Fruit fly (Drosophila melanogaster) whole organism, wandering third instar larva: ENCODE measurements around the gene ifc.
A peak's percentile ranks its signal among the peaks of the same experiment; 100 is the strongest.

ENCODE experiments used
- Abd-B ChIP-seq: fragments of >200 bp; optimal IDR thresholded peaks from 2 replicates; lab custom pipeline; 2017; ENCODE audit warnings: missing biosample characterization, missing genetic modification characterization
- CG32264 ChIP-seq: fragments of 200-800 bp; sonication (Bioruptor generic); optimal IDR thresholded peaks from 2 replicates; lab custom pipeline; 2016; ENCODE audit warnings: missing biosample characterization, missing genetic modification characterization
- CG9705 ChIP-seq: fragments of 200-800 bp; sonication (Bioruptor generic); optimal IDR thresholded peaks from 2 replicates; lab custom pipeline; 2018; ENCODE audit warnings: missing biosample characterization, mild to moderate bottlenecking, missing genetic modification characterization
- CrebA ChIP-seq: fragments of 200-800 bp; sonication (Bioruptor generic); optimal IDR thresholded peaks from 2 replicates; lab custom pipeline; 2016; ENCODE audit warnings: missing biosample characterization, mild to moderate bottlenecking, missing genetic modification characterization, borderline replicate concordance
- Dfd ChIP-seq: fragments of >200 bp; optimal IDR thresholded peaks from 2 replicates; lab custom pipeline; 2017; ENCODE audit warnings: missing biosample characterization, missing genetic modification characterization
- Dif ChIP-seq: fragments of 200-275, 200-300 bp; sonication (Bioruptor generic); optimal IDR thresholded peaks from 2 replicates; lab custom pipeline; 2018; ENCODE audit warnings: missing biosample characterization, missing genetic modification characterization; ENCODE audit not compliant: partially characterized antibody
- GATAd ChIP-seq: sonication (Bioruptor generic); optimal IDR thresholded peaks from 2 replicates; lab custom pipeline; 2016; ENCODE audit warnings: missing biosample characterization, missing genetic modification characterization
- HLH106 ChIP-seq: fragments of 200-800 bp; optimal IDR thresholded peaks from 3 replicates; lab custom pipeline; 2019; ENCODE audit warnings: missing biosample characterization, mild to moderate bottlenecking, missing genetic modification characterization, moderate library complexity
- Hnf4 ChIP-seq: fragments of 200-800 bp; sonication (Bioruptor generic); optimal IDR thresholded peaks from 2 replicates; lab custom pipeline; 2016; ENCODE audit warnings: missing biosample characterization, mild to moderate bottlenecking, missing genetic modification characterization
- Hr78 ChIP-seq: fragments of >200 bp; optimal IDR thresholded peaks from 2 replicates; lab custom pipeline; 2017; ENCODE audit warnings: missing biosample characterization, missing genetic modification characterization
- Hr83 ChIP-seq: fragments of 200-300 bp; sonication (Bioruptor generic); optimal IDR thresholded peaks from 2 replicates; lab custom pipeline; 2016; ENCODE audit warnings: missing biosample characterization, mild to moderate bottlenecking, missing genetic modification characterization, moderate library complexity; ENCODE audit not compliant: poor library complexity, severe bottlenecking
- Jra ChIP-seq: sonication (Bioruptor generic); optimal IDR thresholded peaks from 2 replicates; lab custom pipeline; 2016; ENCODE audit warnings: missing biosample characterization, missing genetic modification characterization
- Mio ChIP-seq: sonication (Bioruptor generic); optimal IDR thresholded peaks from 2 replicates; lab custom pipeline; 2016; ENCODE audit warnings: missing biosample characterization, missing genetic modification characterization
- Myc ChIP-seq: fragments of >200 bp; optimal IDR thresholded peaks from 2 replicates; lab custom pipeline; 2017
- N ChIP-seq: fragments of >200 bp; optimal IDR thresholded peaks from 2 replicates; lab custom pipeline; 2018; ENCODE audit warnings: missing biosample characterization, missing external identifiers, missing genetic modification characterization
- OdsH ChIP-seq: fragments of 200-800 bp; sonication (Bioruptor generic); optimal IDR thresholded peaks from 2 replicates; lab custom pipeline; 2016; ENCODE audit warnings: missing biosample characterization, mild to moderate bottlenecking, missing genetic modification characterization
- Rel ChIP-seq, 2 experiments: fragments of 200-800 bp; sonication (Bioruptor generic) in 1 of 2; optimal IDR thresholded peaks; 2 replicates in 1 of 2; 3 replicates in 1 of 2; lab custom pipeline; 2016 to 2019; ENCODE audit warnings: mild to moderate bottlenecking in 2 of 2, missing biosample characterization in 2 of 2, missing genetic modification characterization in 2 of 2, moderate library complexity in 1 of 2
- Sp1 ChIP-seq: fragments of 200-800 bp; sonication (Bioruptor generic); optimal IDR thresholded peaks from 3 replicates; lab custom pipeline; 2019; ENCODE audit warnings: missing biosample characterization, mild to moderate bottlenecking, missing genetic modification characterization, moderate library complexity
- Vsx2 ChIP-seq: fragments of 200-300, 225-300 bp; sonication (Bioruptor generic); optimal IDR thresholded peaks from 2 replicates; lab custom pipeline; 2018; ENCODE audit warnings: missing biosample characterization, missing genetic modification characterization; ENCODE audit not compliant: partially characterized antibody
- br ChIP-seq: fragments of 200-800 bp; sonication (Bioruptor generic); optimal IDR thresholded peaks from 2 replicates; lab custom pipeline; 2016; ENCODE audit warnings: missing biosample characterization, missing genetic modification characterization
- brk ChIP-seq: fragments of 200-800 bp; sonication (Bioruptor generic); optimal IDR thresholded peaks from 2 replicates; lab custom pipeline; 2016; ENCODE audit warnings: missing biosample characterization, mild to moderate bottlenecking, missing genetic modification characterization
- dl ChIP-seq, 2 experiments: fragments of 175-275, 200-275 bp in 1 of 2; fragments of 200-275 bp in 1 of 2; sonication (Bioruptor generic); optimal IDR thresholded peaks; lab custom pipeline; 2018; ENCODE audit warnings: mild to moderate bottlenecking in 2 of 2, missing biosample characterization in 2 of 2, missing genetic modification characterization in 2 of 2, moderate library complexity in 2 of 2; ENCODE audit not compliant: partially characterized antibody in 2 of 2, insufficient read depth in 1 of 2
- dmrt93B ChIP-seq: fragments of 200-800 bp; sonication (Bioruptor generic); optimal IDR thresholded peaks from 2 replicates; lab custom pipeline; 2018; ENCODE audit warnings: missing biosample characterization, mild to moderate bottlenecking, missing genetic modification characterization
- dsf ChIP-seq: sonication (Bioruptor generic); optimal IDR thresholded peaks from 2 replicates; lab custom pipeline; 2016; ENCODE audit warnings: missing biosample characterization, missing genetic modification characterization, borderline replicate concordance
- ey ChIP-seq: fragments of 200-800 bp; sonication (Bioruptor generic); optimal IDR thresholded peaks from 2 replicates; lab custom pipeline; 2016; ENCODE audit warnings: missing biosample characterization, missing genetic modification characterization
- foxo ChIP-seq, 2 experiments: fragments of 200-800 bp; sonication (Bioruptor generic); optimal IDR thresholded peaks; 2 replicates in 1 of 2; 3 replicates in 1 of 2; lab custom pipeline; 2016 to 2017; ENCODE audit warnings: missing biosample characterization in 2 of 2, missing genetic modification characterization in 2 of 2
- fru ChIP-seq: fragments of 200-800 bp; sonication (Bioruptor generic); optimal IDR thresholded peaks from 3 replicates; lab custom pipeline; 2016; ENCODE audit warnings: missing biosample characterization, mild to moderate bottlenecking, missing genetic modification characterization
- h ChIP-seq: fragments of 200-800 bp; sonication (Bioruptor generic); optimal IDR thresholded peaks from 3 replicates; lab custom pipeline; 2016; ENCODE audit warnings: missing biosample characterization, mild to moderate bottlenecking, missing genetic modification characterization
- jim ChIP-seq: fragments of 175-275, 200-325 bp; sonication (Bioruptor generic); optimal IDR thresholded peaks from 2 replicates; lab custom pipeline; 2016; ENCODE audit warnings: missing biosample characterization, mild to moderate bottlenecking, missing genetic modification characterization
- lola ChIP-seq: fragments of >200 bp; optimal IDR thresholded peaks from 2 replicates; lab custom pipeline; 2017; ENCODE audit warnings: missing biosample characterization, missing genetic modification characterization
- pan ChIP-seq: fragments of >200 bp; optimal IDR thresholded peaks from 2 replicates; lab custom pipeline; 2017
- psq ChIP-seq: fragments of 200-800 bp; sonication (Bioruptor generic); optimal IDR thresholded peaks from 3 replicates; lab custom pipeline; 2017; ENCODE audit warnings: missing biosample characterization, mild to moderate bottlenecking, missing genetic modification characterization, moderate library complexity
- rgr ChIP-seq: fragments of 200-800 bp; sonication (Bioruptor generic); optimal IDR thresholded peaks from 3 replicates; lab custom pipeline; 2016; ENCODE audit warnings: missing biosample characterization, mild to moderate bottlenecking, missing genetic modification characterization
- sage ChIP-seq: fragments of 200-800 bp; sonication (Bioruptor generic); optimal IDR thresholded peaks from 2 replicates; lab custom pipeline; 2016; ENCODE audit warnings: missing biosample characterization, mild to moderate bottlenecking, missing genetic modification characterization
- sv ChIP-seq: fragments of 200-800 bp; sonication (Bioruptor generic); optimal IDR thresholded peaks from 3 replicates; lab custom pipeline; 2016; ENCODE audit warnings: missing biosample characterization, missing genetic modification characterization
- tai ChIP-seq: sonication (Bioruptor generic); optimal IDR thresholded peaks from 2 replicates; lab custom pipeline; 2016; ENCODE audit warnings: missing biosample characterization, missing genetic modification characterization
- usp ChIP-seq: fragments of >200 bp; optimal IDR thresholded peaks from 2 replicates; lab custom pipeline; 2017; ENCODE audit warnings: missing biosample characterization, missing genetic modification characterization
- woc ChIP-seq: sonication (Bioruptor generic); optimal IDR thresholded peaks from 2 replicates; lab custom pipeline; 2016; ENCODE audit warnings: missing biosample characterization, mild to moderate bottlenecking, missing genetic modification characterization

Gene ifc

dm6 chr2L:5971093-5971808 is 14.9 kb upstream of the ifc start:
- TF ChIP-seq tai = no peak
- TF ChIP-seq br (GFP tag; lab: Kevin White, UChicago) = no peak
- peak; percentile 39 for TF ChIP-seq h (GFP tag; lab: Kevin White, UChicago)
- TF ChIP-seq Rel (GFP tag; optimal IDR thresholded peaks at IDR 0.05; lab: Kevin White, UChicago) = no peak
- peak; percentile 33 for TF ChIP-seq Rel (tag; optimal IDR thresholded peaks at IDR 0.05; lab: Kevin White, UChicago)
- no peak for TF ChIP-seq ey (GFP tag; lab: Kevin White, UChicago)
- peak; percentile 51 for TF ChIP-seq brk (GFP tag; lab: Kevin White, UChicago)

dm6 chr2L:5972005-5972404 is 14.1 kb upstream of the ifc start:
- no peak for TF ChIP-seq Hr83 (GFP tag; lab: Kevin White, UChicago)
- peak; percentile 62 for TF ChIP-seq woc (GFP tag; lab: Kevin White, UChicago)
- TF ChIP-seq GATAd = no peak
- TF ChIP-seq h (GFP tag; lab: Kevin White, UChicago) = peak; percentile 80
- TF ChIP-seq Dfd (GFP tag; lab: Kevin White, UChicago) = no peak
- peak; percentile 59 for TF ChIP-seq Sp1
- peak; percentile 61 for TF ChIP-seq fru (GFP tag; lab: Kevin White, UChicago)
- peak; percentile 46 for TF ChIP-seq CG32264 (GFP tag; lab: Kevin White, UChicago)
- no peak for TF ChIP-seq dl (GFP tag; optimal IDR thresholded peaks at IDR 0.05; lab: Kevin White, UChicago; ENCODE audit: insufficient read depth in 1 of 2, partially characterized antibody in 2 of 2)
- TF ChIP-seq Myc (lab: Kevin White, UChicago) = no peak
- peak; percentile 65 for TF ChIP-seq OdsH (GFP tag; lab: Kevin White, UChicago)
- TF ChIP-seq N (GFP tag; lab: Kevin White, UChicago) = no peak
- peak; percentile 60 for TF ChIP-seq Hnf4 (GFP tag; lab: Kevin White, UChicago)
- no peak for TF ChIP-seq brk (GFP tag; lab: Kevin White, UChicago)
- TF ChIP-seq Hr78 (GFP tag; lab: Kevin White, UChicago) = no peak
- no peak for TF ChIP-seq lola (GFP tag; lab: Kevin White, UChicago)
- TF ChIP-seq sv = peak; percentile 9
- TF ChIP-seq jim (GFP tag; lab: Kevin White, UChicago) = no peak
- TF ChIP-seq Rel (GFP tag; optimal IDR thresholded peaks at IDR 0.05; lab: Kevin White, UChicago) = no peak
- no peak for TF ChIP-seq Rel (tag; optimal IDR thresholded peaks at IDR 0.05; lab: Kevin White, UChicago)
- peak; percentile 73 for TF ChIP-seq br (GFP tag; lab: Kevin White, UChicago)
- TF ChIP-seq CrebA (GFP tag; lab: Kevin White, UChicago) = peak; percentile 54
- TF ChIP-seq Dif (GFP tag; lab: Kevin White, UChicago) = no peak
- peak; percentile 58 for TF ChIP-seq psq
- peak; percentile 68 for TF ChIP-seq rgr (GFP tag; lab: Kevin White, UChicago)
- no peak for TF ChIP-seq foxo (GFP tag; optimal IDR thresholded peaks at IDR 0.05; lab: Kevin White, UChicago)
- no peak for TF ChIP-seq Vsx2 (GFP tag; lab: Kevin White, UChicago)
- no peak for TF ChIP-seq Mio (GFP tag; lab: Kevin White, UChicago)
- TF ChIP-seq HLH106 (tag; lab: Kevin White, UChicago) = peak; percentile 60
- TF ChIP-seq dmrt93B = peak; percentile 17
- TF ChIP-seq sage (GFP tag; lab: Kevin White, UChicago) = no peak
- TF ChIP-seq tai = no peak
- no peak for TF ChIP-seq Abd-B
- no peak for TF ChIP-seq usp (GFP tag; lab: Kevin White, UChicago)
- TF ChIP-seq CG9705 (GFP tag; lab: Kevin White, UChicago) = no peak
- peak; percentile 67 for TF ChIP-seq ey (GFP tag; lab: Kevin White, UChicago)
- no peak for TF ChIP-seq pan (lab: Kevin White, UChicago)
- peak; percentile 39 for TF ChIP-seq Jra (GFP tag; lab: Kevin White, UChicago)
- peak; percentile 31 for TF ChIP-seq dsf
